Fruit fly (Drosophila melanogaster): ENCODE data around the gene CG8086.

The CG8086 gene

DNA sequence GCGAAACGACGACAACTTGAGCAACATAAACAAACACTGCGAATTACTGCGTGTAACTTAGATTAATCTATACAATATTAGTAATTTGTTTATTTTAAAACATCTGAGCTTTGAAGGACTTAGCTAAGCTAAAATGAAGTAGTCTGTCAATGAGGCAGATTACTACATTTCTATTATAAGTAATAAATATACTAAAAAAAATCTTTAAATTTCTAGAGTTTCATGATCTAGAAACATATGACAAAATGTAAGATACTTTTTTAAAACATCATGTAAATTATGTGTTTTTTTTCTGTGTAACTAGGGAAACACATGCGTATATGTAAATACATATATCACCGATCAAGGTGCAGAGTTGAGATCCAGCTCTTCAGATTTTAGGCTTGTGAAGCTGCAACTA, 8.8 kb upstream of the CG8086 start (continued):
- TF ChIP-seq CG11696 (GFP tag; IDR thresholded peaks at IDR 0.05), result 0 out of 2 replicates have a peak, but pooled peaks have one; percentile 22
- no peak for TF ChIP-seq CG9797 (GFP tag; optimal IDR thresholded peaks at IDR 0.05)
- TF ChIP-seq exex (tag; optimal IDR thresholded peaks at IDR 0.05), result no peak
- TF ChIP-seq abd-A (tag; optimal IDR thresholded peaks at IDR 0.05), result no peak
- peak; percentile 73 for TF ChIP-seq PHDP (tag; optimal IDR thresholded peaks at IDR 0.05)
- no peak for TF ChIP-seq CG33213 (GFP tag; optimal IDR thresholded peaks at IDR 0.05)
- peak; percentile 52 for TF ChIP-seq CG18599 (GFP tag; optimal IDR thresholded peaks at IDR 0.05)
- peak; percentile 61 for TF ChIP-seq CG30403 (GFP tag; optimal IDR thresholded peaks at IDR 0.05)
- peak; percentile 73 for TF ChIP-seq CG7556 (GFP tag; optimal IDR thresholded peaks at IDR 0.05)
- peak; percentile 24 for TF ChIP-seq sd (tag; optimal IDR thresholded peaks at IDR 0.05)
- TF ChIP-seq Hmx (GFP tag; optimal IDR thresholded peaks at IDR 0.05), result no peak
- TF ChIP-seq schlank (tag; optimal IDR thresholded peaks at IDR 0.05), result no peak
- no peak for TF ChIP-seq Atf-2 (GFP tag; optimal IDR thresholded peaks at IDR 0.05)
- TF ChIP-seq CG11695 (GFP tag; IDR thresholded peaks at IDR 0.05), result peak; percentile 77; the same call in 2 of the 3 replicates
- peak; percentile 36; the same call in 1 of the 3 replicates for TF ChIP-seq B-H1 (GFP tag; IDR thresholded peaks at IDR 0.05)
- peak; percentile 35 for TF ChIP-seq CG15601 (tag; optimal IDR thresholded peaks at IDR 0.05)
- no peak for TF ChIP-seq Spps (tag; optimal IDR thresholded peaks at IDR 0.05)
- TF ChIP-seq CG4820 (GFP tag; optimal IDR thresholded peaks at IDR 0.05), result peak; percentile 29
- no peak for TF ChIP-seq lov (optimal IDR thresholded peaks at IDR 0.05)
- TF ChIP-seq lov (GFP tag; IDR thresholded peaks at IDR 0.05), result no peak
- TF ChIP-seq zfh1 (GFP tag; IDR thresholded peaks at IDR 0.05), result peak; percentile 53; the same call in 1 of the 3 replicates
- TF ChIP-seq CG10654 (GFP tag; optimal IDR thresholded peaks at IDR 0.05), result peak; percentile 40
- peak; percentile 51 for TF ChIP-seq CG10979 (tag; optimal IDR thresholded peaks at IDR 0.05)
- TF ChIP-seq Rfx (GFP tag; IDR thresholded peaks at IDR 0.05), result peak; percentile 36; the same call in 1 of the 2 replicates
- peak; percentile 76 for TF ChIP-seq CG7839 (tag; optimal IDR thresholded peaks at IDR 0.05)
- TF ChIP-seq CG11504 (tag; optimal IDR thresholded peaks at IDR 0.05), result peak; percentile 72
- no peak for TF ChIP-seq prd (optimal IDR thresholded peaks at IDR 0.05)
- peak; percentile 60 for TF ChIP-seq prd (GFP tag; IDR thresholded peaks at IDR 0.05)
- peak; percentile 9 for TF ChIP-seq HmgZ (tag; optimal IDR thresholded peaks at IDR 0.05)
- TF ChIP-seq phol (tag; optimal IDR thresholded peaks at IDR 0.05), result peak; percentile 82
- TF ChIP-seq Meics (GFP tag; optimal IDR thresholded peaks at IDR 0.05), result peak; percentile 68
- peak; percentile 43 for TF ChIP-seq CG4424 (GFP tag; optimal IDR thresholded peaks at IDR 0.05)
- TF ChIP-seq scrt (GFP tag; optimal IDR thresholded peaks at IDR 0.05), result peak; percentile 22
- TF ChIP-seq fd64A (GFP tag; optimal IDR thresholded peaks at IDR 0.05), result no peak
- TF ChIP-seq grau (tag; optimal IDR thresholded peaks at IDR 0.05), result peak; percentile 53
- TF ChIP-seq Fer1 (GFP tag; optimal IDR thresholded peaks at IDR 0.05), result peak; percentile 62
- peak; percentile 70 for TF ChIP-seq kah (GFP tag; optimal IDR thresholded peaks at IDR 0.05)
- TF ChIP-seq CG7987 (GFP tag; optimal IDR thresholded peaks at IDR 0.05), result no peak
- TF ChIP-seq rib (GFP tag; IDR thresholded peaks at IDR 0.05), result no peak
- TF ChIP-seq HLH3B (GFP tag; IDR thresholded peaks at IDR 0.05), result peak; percentile 54
- no peak for TF ChIP-seq CG17912 (GFP tag; optimal IDR thresholded peaks at IDR 0.05)
- TF ChIP-seq CG12659 (GFP tag; optimal IDR thresholded peaks at IDR 0.05), result peak; percentile 57
- TF ChIP-seq Blimp-1 (GFP tag; optimal IDR thresholded peaks at IDR 0.05), result peak; percentile 59
- peak; percentile 45 for TF ChIP-seq CG2875 (GFP tag; optimal IDR thresholded peaks at IDR 0.05)
- TF ChIP-seq CG8359 (GFP tag; optimal IDR thresholded peaks at IDR 0.05; ENCODE audit: borderline replicate concordance), result peak; percentile 9
- TF ChIP-seq org-1 (GFP tag; optimal IDR thresholded peaks at IDR 0.05), result peak; percentile 44
- peak; percentile 30 for TF ChIP-seq CG14710 (tag; optimal IDR thresholded peaks at IDR 0.05)
- TF ChIP-seq Drgx (GFP tag; IDR thresholded peaks at IDR 0.05), result peak; percentile 86
- peak; percentile 76 for TF ChIP-seq run (tag; optimal IDR thresholded peaks at IDR 0.05)
- no peak for TF ChIP-seq Rx (GFP tag; IDR thresholded peaks at IDR 0.05)
- peak; percentile 47; the same call in 1 of the 2 replicates for TF ChIP-seq Ada2b (GFP tag; IDR thresholded peaks at IDR 0.05)

Data from whole organism, embryonic.